Worm (Caenorhabditis elegans): Measurements from ENCODE around the gene chil-8.

chil-8 gene

DNA sequence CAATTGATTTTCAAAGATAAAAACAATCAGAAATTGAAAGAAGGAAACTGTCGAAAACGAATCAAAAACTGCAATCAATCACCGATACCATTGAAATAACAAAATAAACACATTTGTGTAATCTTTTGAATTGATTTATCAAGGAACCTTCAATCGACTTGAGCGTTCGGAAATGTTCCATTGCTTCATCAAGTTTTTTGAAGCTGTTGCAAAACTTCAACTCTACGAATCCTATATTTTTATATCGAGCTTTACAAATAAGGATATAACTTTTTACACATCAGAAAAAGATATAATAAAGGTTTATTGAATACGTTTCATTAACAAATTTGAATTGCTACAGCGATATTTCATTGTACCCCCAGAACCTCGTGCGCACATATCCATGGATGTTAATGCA lies at the start of gene chil-8:
chil-8 (minus strand) TSS at position 101 of the 400 bp plus-strand sequence.
- TF ChIP-seq snpc-4 (tag; optimal IDR thresholded peaks at IDR 0.05) = no peak
- TF ChIP-seq flh-1 (GFP tag; optimal IDR thresholded peaks at IDR 0.05) = no peak
- no peak for TF ChIP-seq unc-62 (GFP tag; optimal IDR thresholded peaks at IDR 0.05)
- TF ChIP-seq sem-2 (GFP tag; optimal IDR thresholded peaks at IDR 0.05) = no peak
- TF ChIP-seq drap-1 (GFP tag; optimal IDR thresholded peaks at IDR 0.05) = no peak
- no peak for TF ChIP-seq nhr-12 (tag; optimal IDR thresholded peaks at IDR 0.05)
- no peak for TF ChIP-seq cnd-1 (tag; optimal IDR thresholded peaks at IDR 0.05)
- no peak for TF ChIP-seq lin-13 (tag; optimal IDR thresholded peaks at IDR 0.05)
- no peak for TF ChIP-seq lsy-2 (tag; optimal IDR thresholded peaks at IDR 0.05)
- no peak for TF ChIP-seq elt-1 (tag; optimal IDR thresholded peaks at IDR 0.05; ENCODE audit: borderline replicate concordance, insufficient read depth)
- TF ChIP-seq ceh-43 (GFP tag; optimal IDR thresholded peaks at IDR 0.05) = no peak
- no peak for TF ChIP-seq nhr-237 (tag; optimal IDR thresholded peaks at IDR 0.05)
- TF ChIP-seq nhr-2 (tag; optimal IDR thresholded peaks at IDR 0.05) = no peak
- no peak for TF ChIP-seq unc-39 (tag; optimal IDR thresholded peaks at IDR 0.05)
- no peak for TF ChIP-seq pha-4 (tag; optimal IDR thresholded peaks at IDR 0.05)
- TF ChIP-seq zip-8 (tag; optimal IDR thresholded peaks at IDR 0.05) = no peak
- TF ChIP-seq unc-120 (tag; optimal IDR thresholded peaks at IDR 0.05; ENCODE audit: poor library complexity, severe bottlenecking) = no peak

ce11 chrII:9921622-9922269 lies 48.9 kb upstream of the chil-8 start, which contains the start of gene C05C10.2:
TSS of gene C05C10.2 (plus strand) at chrII:9922219.
- TF ChIP-seq mab-5 (tag; optimal IDR thresholded peaks at IDR 0.05) = no peak
- TF ChIP-seq ceh-83 (GFP tag; optimal IDR thresholded peaks at IDR 0.05) = no peak
- no peak for TF ChIP-seq cnd-1 (tag; optimal IDR thresholded peaks at IDR 0.05)
- TF ChIP-seq nhr-76 (tag; optimal IDR thresholded peaks at IDR 0.05) = no peak
- no peak for TF ChIP-seq lin-13 (tag; optimal IDR thresholded peaks at IDR 0.05)
- TF ChIP-seq unc-62 (GFP tag; optimal IDR thresholded peaks at IDR 0.05) = no peak
- TF ChIP-seq unc-39 (tag; optimal IDR thresholded peaks at IDR 0.05) = no peak
- TF ChIP-seq drap-1 (GFP tag; optimal IDR thresholded peaks at IDR 0.05) = no peak
- no peak for TF ChIP-seq M03D4.4 (tag; optimal IDR thresholded peaks at IDR 0.05)
- no peak for TF ChIP-seq snpc-4 (tag; optimal IDR thresholded peaks at IDR 0.05)
- no peak for TF ChIP-seq ztf-11 (tag; optimal IDR thresholded peaks at IDR 0.05)
- TF ChIP-seq hlh-1 (tag; optimal IDR thresholded peaks at IDR 0.05) = no peak
- no peak for TF ChIP-seq nhr-2 (tag; optimal IDR thresholded peaks at IDR 0.05)

DNA sequence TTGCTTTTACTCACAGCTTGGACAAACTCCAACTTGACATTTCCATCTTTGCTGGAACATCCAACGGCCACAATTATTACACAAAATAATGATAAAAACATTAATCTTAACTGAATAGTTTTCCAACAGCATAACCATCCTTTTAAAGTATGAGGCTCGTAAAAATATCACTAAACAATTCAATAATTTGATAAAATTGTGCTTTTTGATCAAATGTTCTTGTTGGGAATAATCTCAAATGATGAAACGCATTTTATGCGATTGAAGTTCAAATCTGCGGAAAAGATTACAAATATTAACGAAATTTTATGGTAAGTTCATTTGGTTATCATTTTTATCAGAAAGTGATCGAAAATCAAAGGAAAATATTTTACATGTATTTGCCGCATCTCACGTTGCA lies 47.6 kb upstream of the chil-8 start, which contains the start of gene pho-10:
pho-10 (minus strand) TSS at position 101 of the 400 bp plus-strand sequence.
- TF ChIP-seq nhr-12 (tag; optimal IDR thresholded peaks at IDR 0.05) = no peak
- TF ChIP-seq ceh-83 (GFP tag; optimal IDR thresholded peaks at IDR 0.05) = no peak
- TF ChIP-seq zip-8 (tag; optimal IDR thresholded peaks at IDR 0.05) = no peak
- no peak for TF ChIP-seq mab-5 (tag; optimal IDR thresholded peaks at IDR 0.05)
- no peak for TF ChIP-seq blmp-1 (tag; optimal IDR thresholded peaks at IDR 0.05)
- TF ChIP-seq mls-2 (tag; optimal IDR thresholded peaks at IDR 0.05) = no peak
- TF ChIP-seq tbx-8 (GFP tag; optimal IDR thresholded peaks at IDR 0.05) = no peak
- TF ChIP-seq nhr-237 (tag; optimal IDR thresholded peaks at IDR 0.05) = no peak
- TF ChIP-seq ces-1 (GFP tag; optimal IDR thresholded peaks at IDR 0.05) = no peak
- no peak for TF ChIP-seq drap-1 (GFP tag; optimal IDR thresholded peaks at IDR 0.05)
- no peak for TF ChIP-seq sptf-1 (tag; optimal IDR thresholded peaks at IDR 0.05)
- no peak for TF ChIP-seq pha-4 (tag; optimal IDR thresholded peaks at IDR 0.05)
- no peak for TF ChIP-seq cnd-1 (tag; optimal IDR thresholded peaks at IDR 0.05)
- TF ChIP-seq flh-1 (GFP tag; optimal IDR thresholded peaks at IDR 0.05) = no peak
- no peak for TF ChIP-seq unc-62 (GFP tag; optimal IDR thresholded peaks at IDR 0.05)
- no peak for TF ChIP-seq unc-39 (tag; optimal IDR thresholded peaks at IDR 0.05)
- TF ChIP-seq nhr-76 (tag; optimal IDR thresholded peaks at IDR 0.05) = no peak
- no peak for TF ChIP-seq elt-3 (tag; optimal IDR thresholded peaks at IDR 0.05)
- TF ChIP-seq snpc-4 (tag; optimal IDR thresholded peaks at IDR 0.05) = no peak
- no peak for TF ChIP-seq sem-2 (GFP tag; optimal IDR thresholded peaks at IDR 0.05)

ce11 chrII:9917904-9918303 lies 45.0 kb upstream of the chil-8 start, which contains the start of gene C05C10.8:
TSS of gene C05C10.8 (minus strand) at chrII:9918004.
- no peak for TF ChIP-seq hlh-1 (tag; optimal IDR thresholded peaks at IDR 0.05)
- no peak for TF ChIP-seq pha-4 (tag; optimal IDR thresholded peaks at IDR 0.05)
- no peak for TF ChIP-seq lsy-2 (tag; optimal IDR thresholded peaks at IDR 0.05)
- no peak for TF ChIP-seq elt-3 (tag; optimal IDR thresholded peaks at IDR 0.05)
- no peak for TF ChIP-seq ces-1 (GFP tag; optimal IDR thresholded peaks at IDR 0.05)
- TF ChIP-seq mep-1 (tag; optimal IDR thresholded peaks at IDR 0.05) = no peak
- TF ChIP-seq ztf-11 (tag; optimal IDR thresholded peaks at IDR 0.05) = no peak
- no peak for TF ChIP-seq bed-3 (GFP tag; optimal IDR thresholded peaks at IDR 0.05)
- TF ChIP-seq cnd-1 (tag; optimal IDR thresholded peaks at IDR 0.05) = no peak
- no peak for TF ChIP-seq sptf-1 (tag; optimal IDR thresholded peaks at IDR 0.05)
- TF ChIP-seq unc-62 (GFP tag; optimal IDR thresholded peaks at IDR 0.05) = no peak

All from whole organism, mixed stage, embryonic.